Comparison of ENCODE assay signal across 1 worm cellular context in the genomic region with DNA sequence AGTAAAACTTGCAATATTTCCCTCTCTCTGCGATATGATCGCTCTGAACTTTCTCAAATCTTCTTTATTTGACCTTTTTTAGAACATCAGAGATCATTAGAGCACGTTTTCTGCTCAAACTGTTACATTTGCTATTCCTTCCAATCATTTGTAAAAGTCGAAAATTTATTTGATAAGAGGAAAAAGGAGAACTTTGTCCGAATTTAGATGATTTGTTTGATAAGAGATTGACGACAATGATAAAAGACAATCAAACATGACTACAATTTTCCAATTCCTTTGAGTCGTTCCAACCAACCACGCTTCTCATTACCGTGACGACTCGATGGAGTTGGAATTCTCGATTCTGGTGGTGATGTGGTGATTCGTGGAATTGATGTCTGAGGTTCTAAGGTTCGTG.
TF ChIP-seq lines count a peak whose summit lies in the region.

No protein-coding gene starts in this region.

TF ChIP-seq in whole organism, L4 larva, 104 proteins besides CTCF, POLR2A, EP300 and RAD21 (continued from another document):
- TF ChIP-seq pqm-1 (tag; optimal IDR thresholded peaks at IDR 0.05; lab: Kevin White, UChicago) (peak; percentile 71), zfp-2 (tag; optimal IDR thresholded peaks at IDR 0.05; lab: Kevin White, UChicago) (no peak), hif-1 (tag; optimal IDR thresholded peaks at IDR 0.05; lab: Kevin White, UChicago) (no peak), vab-7 (GFP tag; IDR thresholded peaks at IDR 0.05; lab: Robert Waterston, UW) (no peak), nhr-28 (tag; optimal IDR thresholded peaks at IDR 0.05; lab: Kevin White, UChicago) (peak; percentile 54), lin-39 (tag; optimal IDR thresholded peaks at IDR 0.05; lab: Kevin White, UChicago) (no peak), nhr-42 (GFP tag; IDR thresholded peaks at IDR 0.05; lab: Robert Waterston, UW) (no peak)
